Fruit fly (Drosophila melanogaster) whole organism, pupa: ENCODE results near the gene Cpr23B.

Experiments used
- CG12605 ChIP-seq: fragments of 200-800 bp; sonication (Bioruptor generic); IDR thresholded peaks from 2 replicates; pipeline ENCODE4 v1.3.6; 2022; ENCODE audit warnings: missing biosample characterization, missing genetic modification characterization
- CG15710 ChIP-seq: fragments of 200-800 bp; sonication (Bioruptor generic); optimal IDR thresholded peaks from 2 replicates; lab custom pipeline; 2018; ENCODE audit warnings: missing biosample characterization, mild to moderate bottlenecking, missing genetic modification characterization, moderate library complexity
- CG17806 ChIP-seq: fragments of 200-800 bp; sonication (Bioruptor generic); optimal IDR thresholded peaks from 2 replicates; lab custom pipeline; 2018; ENCODE audit warnings: missing biosample characterization, mild to moderate bottlenecking, missing genetic modification characterization, moderate library complexity
- CG4496 ChIP-seq: fragments of 200-800 bp; sonication (Bioruptor generic); IDR thresholded peaks from 3 replicates; pipeline ENCODE4 v1.3.6; 2022; ENCODE audit warnings: missing biosample characterization, missing genetic modification characterization
- fd96Ca ChIP-seq: fragments of 200-800 bp; sonication (Bioruptor generic); IDR thresholded peaks from 3 replicates; pipeline ENCODE4 v1.3.6; 2022; ENCODE audit warnings: missing biosample characterization, missing genetic modification characterization

dm6 chr2L:2869008-2869702, 30.9 kb downstream of the Cpr23B start, which contains the start of gene CG8813:
- TF ChIP-seq fd96Ca (GFP tag; lab: Robert Waterston, UW) = no peak
- no peak for TF ChIP-seq CG15710
- no peak for TF ChIP-seq CG4496 (GFP tag; lab: Robert Waterston, UW)
- TF ChIP-seq CG12605 (GFP tag; lab: Robert Waterston, UW) = no peak
- TF ChIP-seq CG17806 = no peak
